Worm (Caenorhabditis elegans) whole organism, early embryonic: Measurements from ENCODE around the gene tcl-2.

Source experiments
- B0310.2 ChIP-seq: sonication (generic microtip); optimal IDR thresholded peaks from 2 replicates; lab custom pipeline; 2016; ENCODE audit warnings: mild to moderate bottlenecking, missing genetic modification characterization, missing compliant biosample characterization
- F13C5.2 ChIP-seq: sonication (generic microtip); optimal IDR thresholded peaks from 2 replicates; lab custom pipeline; 2017; ENCODE audit warnings: mild to moderate bottlenecking, missing genetic modification characterization, inconsistent platforms, missing compliant biosample characterization
- aly-1 ChIP-seq: sonication (generic microtip); optimal IDR thresholded peaks from 2 replicates; lab custom pipeline; 2016; ENCODE audit warnings: missing genetic modification characterization, missing compliant biosample characterization
- ama-1 ChIP-seq: fragments of 150-350 bp; optimal IDR thresholded peaks from 2 replicates; lab custom pipeline; 2014
- ceh-13 ChIP-seq: fragments of 200-800 bp; sonication (Bioruptor generic); optimal IDR thresholded peaks from 2 replicates; lab custom pipeline; 2018; ENCODE audit warnings: mild to moderate bottlenecking, missing genetic modification characterization, missing compliant biosample characterization
- ceh-36 ChIP-seq: sonication (generic microtip); optimal IDR thresholded peaks from 2 replicates; lab custom pipeline; 2016; ENCODE audit warnings: missing genetic modification characterization, inconsistent platforms, missing compliant biosample characterization
- flt-1 ChIP-seq: fragments of 200-800 bp; sonication (Bioruptor generic); IDR thresholded peaks from 2 replicates; pipeline ENCODE4 v1.3.6; 2022; ENCODE audit warnings: missing genetic modification characterization, missing compliant biosample characterization
- hmbx-1 ChIP-seq: sonication (generic microtip); optimal IDR thresholded peaks from 2 replicates; lab custom pipeline; 2016; ENCODE audit warnings: mild to moderate bottlenecking, missing genetic modification characterization, missing compliant biosample characterization
- hmg-4 ChIP-seq: fragments of 200-800 bp; sonication (Bioruptor generic); optimal IDR thresholded peaks from 2 replicates; lab custom pipeline; 2018; ENCODE audit warnings: mild to moderate bottlenecking, missing genetic modification characterization, missing compliant biosample characterization
- hnd-1 ChIP-seq: sonication (generic microtip); optimal IDR thresholded peaks from 2 replicates; lab custom pipeline; 2016; ENCODE audit warnings: missing genetic modification characterization, missing compliant biosample characterization
- scrt-1 ChIP-seq: fragments of 200-800 bp; sonication (Bioruptor generic); IDR thresholded peaks from 2 replicates; pipeline ENCODE4 v1.3.6; 2022; ENCODE audit warnings: missing genetic modification characterization, missing compliant biosample characterization
- sea-1 ChIP-seq: fragments of 200-800 bp; sonication (Bioruptor generic); conservative IDR thresholded peaks from 2 replicates; pipeline ENCODE4 v1.3.6; 2022; ENCODE audit warnings: missing genetic modification characterization, missing compliant biosample characterization
- tbx-11 ChIP-seq: fragments of 200-800 bp; sonication (Bioruptor generic); IDR thresholded peaks from 2 replicates; pipeline ENCODE4 v1.3.6; 2022; ENCODE audit warnings: missing genetic modification characterization, missing compliant biosample characterization
- tbx-37 ChIP-seq: fragments of 200-800 bp; sonication (Bioruptor generic); conservative IDR thresholded peaks from 2 replicates; pipeline ENCODE4 v1.3.6; 2022; ENCODE audit warnings: missing genetic modification reagents, missing genetic modification characterization, missing compliant biosample characterization

ce11 chrIV:133968-134367 lies 44.9 kb upstream of the tcl-2 start:
- TF ChIP-seq hmbx-1 (tag; lab: Kevin White, UChicago): no peak
- TF ChIP-seq tbx-11 (GFP tag; lab: Robert Waterston, UW): no peak
- no peak for TF ChIP-seq scrt-1 (GFP tag; lab: Robert Waterston, UW)
- TF ChIP-seq ama-1 (lab: Kevin White, UChicago): no peak
- no peak for TF ChIP-seq tbx-37 (GFP tag; lab: Robert Waterston, UW)
- TF ChIP-seq B0310.2 (tag; lab: Kevin White, UChicago): no peak
- no peak for TF ChIP-seq aly-1 (tag; lab: Kevin White, UChicago)
- TF ChIP-seq hmg-4 (GFP tag; lab: Kevin White, UChicago): no peak
- no peak for TF ChIP-seq ceh-36
- TF ChIP-seq flt-1 (GFP tag; lab: Robert Waterston, UW): no peak
- TF ChIP-seq F13C5.2 (tag; lab: Kevin White, UChicago): no peak
- no peak for TF ChIP-seq ceh-13 (GFP tag; lab: Kevin White, UChicago)
- no peak for TF ChIP-seq hnd-1 (tag; lab: Kevin White, UChicago)
- TF ChIP-seq sea-1 (GFP tag; lab: Robert Waterston, UW): no peak
